Fruit fly (Drosophila melanogaster) whole organism, embryonic: ENCODE data around the gene CG1607.

ENCODE experiments used
- Adf1 ChIP-seq: fragments of 200-800 bp; sonication (Bioruptor generic); IDR thresholded peaks from 2 replicates; pipeline ENCODE4 v1.3.6; 2022; ENCODE audit warnings: missing biosample characterization, missing genetic modification characterization
- Aef1 ChIP-seq: fragments of 200-800 bp; sonication (Bioruptor generic); IDR thresholded peaks from 3 replicates; pipeline ENCODE4 v1.3.6; 2022; ENCODE audit warnings: missing biosample characterization, missing genetic modification characterization
- B-H2 ChIP-seq: fragments of 200-800 bp; sonication (Bioruptor generic); optimal IDR thresholded peaks from 2 replicates; lab custom pipeline; 2018; ENCODE audit warnings: missing biosample characterization, mild to moderate bottlenecking, missing genetic modification characterization
- CG11696 ChIP-seq: fragments of 200-800 bp; sonication (Bioruptor generic); IDR thresholded peaks from 2 replicates; pipeline ENCODE4 v1.3.6; 2022; ENCODE audit warnings: missing biosample characterization, missing genetic modification characterization
- CG13894 ChIP-seq: fragments of 200-800 bp; sonication (Bioruptor generic); optimal IDR thresholded peaks from 3 replicates; lab custom pipeline; 2018; ENCODE audit warnings: missing biosample characterization, mild to moderate bottlenecking, missing genetic modification characterization, moderate library complexity
- CG15269 ChIP-seq: fragments of 200-800 bp; sonication (Bioruptor generic); optimal IDR thresholded peaks from 2 replicates; lab custom pipeline; 2018; ENCODE audit warnings: missing biosample characterization, mild to moderate bottlenecking, missing genetic modification characterization, moderate library complexity
- CG17802 ChIP-seq: fragments of 200-800 bp; sonication (Bioruptor generic); optimal IDR thresholded peaks from 2 replicates; lab custom pipeline; 2018; ENCODE audit warnings: missing biosample characterization, mild to moderate bottlenecking, missing genetic modification characterization, moderate library complexity
- CG18599 ChIP-seq: fragments of 200-800 bp; sonication (Bioruptor generic); optimal IDR thresholded peaks from 3 replicates; lab custom pipeline; 2017; ENCODE audit warnings: missing biosample characterization, missing genetic modification characterization, mild to moderate bottlenecking, moderate library complexity, missing genetic modification reagents
- CG2120 ChIP-seq: fragments of 200-800 bp; sonication (Bioruptor generic); optimal IDR thresholded peaks from 3 replicates; lab custom pipeline; 2016; ENCODE audit warnings: missing biosample characterization, missing genetic modification characterization
- CG33213 ChIP-seq: fragments of 200-800 bp; sonication (Bioruptor generic); optimal IDR thresholded peaks from 3 replicates; lab custom pipeline; 2016; ENCODE audit warnings: missing biosample characterization, missing genetic modification characterization
- CG34376 ChIP-seq: fragments of 200-800 bp; sonication (Bioruptor generic); optimal IDR thresholded peaks from 2 replicates; lab custom pipeline; 2018; ENCODE audit warnings: missing biosample characterization, mild to moderate bottlenecking, missing genetic modification characterization
- CG5245 ChIP-seq: fragments of 200-800 bp; sonication (Bioruptor generic); optimal IDR thresholded peaks from 3 replicates; lab custom pipeline; 2016; ENCODE audit warnings: missing biosample characterization, missing genetic modification characterization
- CG6654 ChIP-seq: fragments of 200-800 bp; sonication (Bioruptor generic); optimal IDR thresholded peaks from 2 replicates; lab custom pipeline; 2017; ENCODE audit warnings: missing biosample characterization, mild to moderate bottlenecking, missing genetic modification characterization
- CG8290 ChIP-seq, 3 experiments: fragments of 200-800 bp; sonication (Bioruptor generic); optimal IDR thresholded peaks; 2 replicates each; lab custom pipeline; 2016 to 2019; ENCODE audit warnings: missing biosample characterization in 3 of 3, missing genetic modification characterization in 3 of 3, mild to moderate bottlenecking in 2 of 3, moderate library complexity in 1 of 3
- CG9817 ChIP-seq: fragments of 200-800 bp; sonication (Bioruptor generic); optimal IDR thresholded peaks from 2 replicates; lab custom pipeline; 2018; ENCODE audit warnings: missing biosample characterization, mild to moderate bottlenecking, missing genetic modification characterization, moderate library complexity
- D ChIP-seq, 2 experiments: fragments of 200-800 bp in 1 of 2; fragments of >200 bp in 1 of 2; sonication (Bioruptor generic) in 1 of 2; optimal IDR thresholded peaks; 2 replicates in 1 of 2; 3 replicates in 1 of 2; lab custom pipeline; 2017; ENCODE audit warnings: mild to moderate bottlenecking in 1 of 2, missing biosample characterization in 1 of 2, missing genetic modification characterization in 1 of 2, missing genetic modification reagents in 1 of 2
- D19B ChIP-seq: fragments of 200-800 bp; sonication (Bioruptor generic); optimal IDR thresholded peaks from 2 replicates; lab custom pipeline; 2017; ENCODE audit warnings: missing biosample characterization, mild to moderate bottlenecking, missing genetic modification characterization
- Dbx ChIP-seq: fragments of 200-800 bp; sonication (Bioruptor generic); IDR thresholded peaks from 3 replicates; pipeline ENCODE4 v1.3.6; 2022; ENCODE audit warnings: missing biosample characterization, missing genetic modification characterization
- Ets65A ChIP-seq: fragments of 200-800 bp; sonication (Bioruptor generic); peaks from one replicate; lab custom pipeline; 2016; ENCODE audit warnings: missing biosample characterization, missing genetic modification characterization
- Hsf ChIP-seq: fragments of 200-800 bp; sonication (Bioruptor generic); optimal IDR thresholded peaks from 3 replicates; lab custom pipeline; 2016; ENCODE audit warnings: missing biosample characterization, missing genetic modification characterization
- Lpt ChIP-seq: fragments of >200 bp; optimal IDR thresholded peaks from 2 replicates; lab custom pipeline; 2018; ENCODE audit warnings: missing biosample characterization, missing genetic modification characterization
- Med ChIP-seq: fragments of 200-800 bp; sonication (Bioruptor generic); peaks from one replicate; lab custom pipeline; 2016; ENCODE audit warnings: missing biosample characterization, missing genetic modification characterization, mild to moderate bottlenecking, inconsistent platforms, moderate library complexity
- Myb ChIP-seq: fragments of 200-800 bp; sonication (Bioruptor generic); optimal IDR thresholded peaks from 2 replicates; lab custom pipeline; 2016; ENCODE audit warnings: missing biosample characterization, missing genetic modification characterization
- NFAT ChIP-seq: fragments of 200-800 bp; sonication (Bioruptor generic); IDR thresholded peaks from 2 replicates; pipeline ENCODE4 v1.3.6; 2022; ENCODE audit warnings: missing biosample characterization, missing genetic modification characterization
- PHDP ChIP-seq: fragments of 200-800 bp; sonication (Bioruptor generic); optimal IDR thresholded peaks from 3 replicates; lab custom pipeline; 2018; ENCODE audit warnings: missing biosample characterization, mild to moderate bottlenecking, missing genetic modification characterization, moderate library complexity
- Rfx ChIP-seq: fragments of 200-800 bp; sonication (Bioruptor generic); IDR thresholded peaks from 2 replicates; pipeline ENCODE4 v1.3.6; 2022; ENCODE audit warnings: missing biosample characterization, missing genetic modification characterization
- bcd ChIP-seq: fragments of 200-800 bp; sonication (Bioruptor generic); optimal IDR thresholded peaks from 2 replicates; lab custom pipeline; 2017; ENCODE audit warnings: missing biosample characterization, mild to moderate bottlenecking, missing genetic modification characterization
- fd102C ChIP-seq: fragments of 200-800 bp; sonication (Bioruptor generic); optimal IDR thresholded peaks from 2 replicates; lab custom pipeline; 2018; ENCODE audit warnings: missing biosample characterization, mild to moderate bottlenecking, missing genetic modification characterization, moderate library complexity
- ftz-f1 ChIP-seq: fragments of 200-800 bp; sonication (Bioruptor generic); optimal IDR thresholded peaks from 2 replicates; lab custom pipeline; 2016; ENCODE audit warnings: missing biosample characterization, missing genetic modification characterization
- gfzf ChIP-seq: fragments of 200-800 bp; sonication (Bioruptor generic); optimal IDR thresholded peaks from 2 replicates; lab custom pipeline; 2016; ENCODE audit warnings: missing biosample characterization, mild to moderate bottlenecking, missing genetic modification characterization, moderate library complexity
- lola ChIP-seq, 3 experiments: fragments of >200 bp in 2 of 3; fragments of 200-800 bp in 1 of 3; sonication (Bioruptor generic) in 1 of 3; optimal IDR thresholded peaks; 2 replicates each; lab custom pipeline; 2017 to 2019; ENCODE audit warnings: missing biosample characterization in 3 of 3, missing genetic modification characterization in 3 of 3, mild to moderate bottlenecking in 1 of 3, moderate library complexity in 1 of 3
- nerfin-1 ChIP-seq: fragments of 200-800 bp; sonication (Bioruptor generic); optimal IDR thresholded peaks from 3 replicates; lab custom pipeline; 2019; ENCODE audit warnings: missing biosample characterization, mild to moderate bottlenecking, missing genetic modification characterization, moderate library complexity
- rib ChIP-seq: fragments of 200-800 bp; sonication (Bioruptor generic); IDR thresholded peaks from 2 replicates; pipeline ENCODE4 v1.3.6; 2022; ENCODE audit warnings: missing biosample characterization, missing genetic modification characterization
- schlank ChIP-seq: fragments of 200-800 bp; sonication (Bioruptor generic); optimal IDR thresholded peaks from 2 replicates; lab custom pipeline; 2018; ENCODE audit warnings: missing biosample characterization, mild to moderate bottlenecking, missing genetic modification characterization
- sd ChIP-seq: fragments of 200-800 bp; sonication (Bioruptor generic); optimal IDR thresholded peaks from 3 replicates; lab custom pipeline; 2018; ENCODE audit warnings: missing biosample characterization, mild to moderate bottlenecking, missing genetic modification characterization, moderate library complexity
- sim ChIP-seq: fragments of 200-800 bp; sonication (Bioruptor generic); IDR thresholded peaks from 2 replicates; pipeline ENCODE4 v1.3.6; 2022; ENCODE audit warnings: missing biosample characterization, missing genetic modification characterization
- sug ChIP-seq: fragments of 200-800 bp; optimal IDR thresholded peaks from 2 replicates; lab custom pipeline; 2019; ENCODE audit warnings: missing biosample characterization, mild to moderate bottlenecking, missing genetic modification characterization, moderate library complexity
- trem ChIP-seq: fragments of 200-800 bp; optimal IDR thresholded peaks from 3 replicates; lab custom pipeline; 2019; ENCODE audit warnings: missing biosample characterization, mild to moderate bottlenecking, missing genetic modification characterization, moderate library complexity
- vvl ChIP-seq: fragments of 200-800 bp; sonication (Bioruptor generic); IDR thresholded peaks from 2 replicates; pipeline ENCODE4 v1.3.6; 2022; ENCODE audit warnings: missing biosample characterization, missing genetic modification characterization

The CG1607 gene

dm6 chr3R:31420675-31421074 lies 38.8 kb downstream of the CG1607 start (continued):
- TF ChIP-seq sug (tag; lab: Kevin White, UChicago) = peak; percentile 66
- peak; percentile 37; the same call in 1 of the 2 replicates for TF ChIP-seq Rfx
- 0 out of 2 replicates have a peak, but pooled peaks have one; percentile 52 for TF ChIP-seq rib (GFP tag; lab: Robert Waterston, UW)
- no peak for TF ChIP-seq D (optimal IDR thresholded peaks at IDR 0.05; lab: Kevin White, UChicago)
- TF ChIP-seq D (GFP tag; optimal IDR thresholded peaks at IDR 0.05; lab: Kevin White, UChicago) = no peak
- peak; percentile 7 for TF ChIP-seq CG9817 (tag; lab: Kevin White, UChicago)
- TF ChIP-seq CG33213 (GFP tag; lab: Kevin White, UChicago) = no peak
- peak; percentile 99 for TF ChIP-seq sd (tag; lab: Kevin White, UChicago)
- peak; percentile 75 for TF ChIP-seq Med (GFP tag; lab: Kevin White, UChicago)
- TF ChIP-seq bcd (GFP tag; lab: Kevin White, UChicago) = peak; percentile 12
- TF ChIP-seq CG13894 (tag; lab: Kevin White, UChicago) = peak; percentile 46
- TF ChIP-seq PHDP = no peak
- no peak for TF ChIP-seq fd102C (GFP tag; lab: Kevin White, UChicago)
- TF ChIP-seq NFAT (GFP tag; lab: Robert Waterston, UW) = peak; percentile 43
- peak; percentile 74 for TF ChIP-seq Ets65A (GFP tag; lab: Kevin White, UChicago)
- TF ChIP-seq CG2120 (GFP tag; lab: Kevin White, UChicago) = peak; percentile 17
- peak; percentile 81 for TF ChIP-seq Adf1 (GFP tag; lab: Robert Waterston, UW)
- TF ChIP-seq CG34376 (GFP tag; lab: Kevin White, UChicago) = peak; percentile 70
- TF ChIP-seq B-H2 (GFP tag; lab: Kevin White, UChicago) = peak; percentile 58
- TF ChIP-seq ftz-f1 (GFP tag; lab: Kevin White, UChicago) = peak; percentile 87
- TF ChIP-seq CG11696 (GFP tag; lab: Robert Waterston, UW) = no peak
- peak; percentile 45; the same call in 1 of the 2 replicates for TF ChIP-seq vvl
- no peak for TF ChIP-seq CG8290 (GFP tag; optimal IDR thresholded peaks at IDR 0.05; lab: Kevin White, UChicago)
- TF ChIP-seq CG8290 (tag; optimal IDR thresholded peaks at IDR 0.05; lab: Kevin White, UChicago) = peak in 1 of 2 experiments; percentile 34
- peak; percentile 20 for TF ChIP-seq CG18599 (GFP tag; lab: Kevin White, UChicago)
- TF ChIP-seq CG15269 (tag; lab: Kevin White, UChicago) = peak; percentile 24
- no peak for TF ChIP-seq CG5245 (GFP tag; lab: Kevin White, UChicago)
- TF ChIP-seq, all 482 proteins: peak for 38

dm6 chr3R:31421995-31422394 lies 40.1 kb downstream of the CG1607 start:
- TF ChIP-seq D19B (GFP tag; lab: Kevin White, UChicago) = peak; percentile 15
- TF ChIP-seq Aef1 = no peak
- no peak for TF ChIP-seq Lpt (GFP tag; lab: Kevin White, UChicago)
- TF ChIP-seq schlank (tag; lab: Kevin White, UChicago) = no peak
- TF ChIP-seq CG17802 (tag; lab: Kevin White, UChicago) = no peak
- no peak for TF ChIP-seq sim
- no peak for TF ChIP-seq gfzf (GFP tag; lab: Kevin White, UChicago)
- no peak for TF ChIP-seq lola (GFP tag; optimal IDR thresholded peaks at IDR 0.05; lab: Kevin White, UChicago)
- TF ChIP-seq trem (tag; lab: Kevin White, UChicago) = no peak
- TF ChIP-seq Myb (GFP tag; lab: Kevin White, UChicago) = no peak
- TF ChIP-seq Dbx (GFP tag; lab: Robert Waterston, UW) = 0 out of 3 replicates have a peak, but pooled peaks have one; percentile 9
- TF ChIP-seq Hsf (GFP tag; lab: Kevin White, UChicago) = no peak
- TF ChIP-seq nerfin-1 (tag; lab: Kevin White, UChicago) = no peak
- no peak for TF ChIP-seq CG6654
- TF ChIP-seq, all 482 proteins: peak for 2
